Worm (Caenorhabditis elegans): Measurements from ENCODE around the gene B0228.9.

The B0228.9 gene

DNA sequence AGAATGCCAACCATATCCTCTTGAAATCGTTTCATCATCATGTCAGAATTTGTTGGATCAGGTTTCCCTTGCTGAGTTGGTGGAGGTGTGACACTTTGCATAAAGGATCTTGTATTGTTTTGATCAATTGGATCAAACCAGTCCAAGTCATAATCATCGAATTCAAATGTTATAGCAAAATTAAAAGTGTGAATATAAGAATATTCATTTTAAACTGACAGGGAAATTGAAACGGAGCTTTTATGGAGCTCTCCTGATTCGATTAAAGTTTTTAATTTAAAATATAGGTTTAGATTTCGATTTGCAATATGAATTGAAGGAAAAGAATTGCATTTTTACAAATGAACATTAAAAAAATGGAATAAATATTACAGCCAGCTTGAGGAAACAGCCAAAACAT lies at the start of gene B0228.9:
TSS of gene B0228.9 (minus strand) at position 101 of the 400 bp plus-strand sequence.
- no peak for TF ChIP-seq sea-2 (GFP tag; optimal IDR thresholded peaks at IDR 0.05)
- no peak for TF ChIP-seq fos-1 (tag; optimal IDR thresholded peaks at IDR 0.05)
- TF ChIP-seq mml-1 (tag; optimal IDR thresholded peaks at IDR 0.05) = no peak
- no peak for TF ChIP-seq nhr-237 (tag; optimal IDR thresholded peaks at IDR 0.05)

DNA sequence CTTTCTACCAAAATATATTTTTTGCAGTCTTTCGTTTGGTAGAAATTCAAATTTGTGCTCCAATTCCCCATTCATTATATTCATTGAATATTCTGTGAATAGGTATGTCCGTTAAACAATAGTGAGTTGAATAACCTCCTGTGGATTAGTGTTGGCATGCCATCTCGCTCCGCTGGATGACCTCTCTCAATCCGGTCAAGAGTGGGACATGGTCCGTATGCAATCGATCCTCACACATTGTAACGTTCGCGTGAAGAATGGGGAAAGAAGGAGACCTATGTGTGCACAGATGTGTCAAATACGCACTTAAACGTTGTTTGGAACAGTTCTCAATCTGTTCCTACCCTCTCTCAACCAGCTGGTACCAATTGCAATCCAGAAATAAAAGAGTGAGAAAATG lies 49.8 kb upstream of the B0228.9 start:
- TF ChIP-seq eor-1 (tag; optimal IDR thresholded peaks at IDR 0.05) = no peak
- no peak for TF ChIP-seq nfya-1 (tag; optimal IDR thresholded peaks at IDR 0.05; ENCODE audit: insufficient read depth)
- no peak for TF ChIP-seq lin-15B (tag; optimal IDR thresholded peaks at IDR 0.05)
- no peak for TF ChIP-seq jun-1 (tag; optimal IDR thresholded peaks at IDR 0.05)
- TF ChIP-seq mdl-1 (tag; optimal IDR thresholded peaks at IDR 0.05) = no peak
- no peak for TF ChIP-seq pha-4 (tag; optimal IDR thresholded peaks at IDR 0.05)
- no peak for TF ChIP-seq elt-3 (tag; optimal IDR thresholded peaks at IDR 0.05)
- TF ChIP-seq unc-39 (tag; optimal IDR thresholded peaks at IDR 0.05) = no peak
- no peak for TF ChIP-seq tbx-2 (tag; optimal IDR thresholded peaks at IDR 0.05)

- TF ChIP-seq nhr-25 (tag; optimal IDR thresholded peaks at IDR 0.05) = peak; percentile 12
- TF ChIP-seq ceh-28 (tag; optimal IDR thresholded peaks at IDR 0.05) = no peak
- no peak for TF ChIP-seq lin-39 (tag; optimal IDR thresholded peaks at IDR 0.05)
These were observed 48.9 kb upstream of the B0228.9 start for ce11 chrII:7812332-7812731.

DNA sequence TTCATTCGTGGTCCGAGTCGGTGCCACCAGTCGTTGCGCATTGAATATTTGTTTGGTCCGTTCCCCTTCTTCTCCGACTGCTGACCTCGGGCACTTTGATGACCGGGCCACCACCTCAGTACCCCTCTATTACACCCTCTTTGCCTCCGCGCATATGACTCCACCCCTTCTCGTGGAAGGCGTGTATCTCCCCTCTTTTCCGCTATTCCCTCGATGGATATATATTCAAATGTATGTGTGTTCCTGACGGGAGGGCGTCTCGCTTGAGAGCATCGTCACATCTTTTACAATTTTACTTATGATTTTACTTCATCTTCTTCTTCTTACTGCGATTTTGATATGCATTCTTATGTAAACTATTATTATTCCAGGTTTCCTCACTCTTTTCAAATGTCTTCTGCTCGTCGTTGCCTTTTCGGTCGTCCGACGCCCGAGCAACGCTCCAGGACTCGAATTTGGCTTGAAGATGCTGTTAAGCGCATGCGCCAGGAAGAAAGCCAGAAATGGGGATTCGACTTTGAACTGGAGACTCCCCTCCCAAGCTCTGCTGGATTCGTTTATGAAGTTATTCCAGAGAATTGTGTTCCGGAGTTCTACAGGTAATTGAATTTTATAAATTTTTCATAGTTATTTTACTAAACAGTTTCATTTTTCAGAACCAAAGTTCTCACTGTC lies 47.5 kb upstream of the B0228.9 start, which contains the start of gene cki-1:
TSS of gene cki-1 (plus strand) at position 372 of the 675 bp plus-strand sequence.
- no peak for TF ChIP-seq egl-27 (tag; optimal IDR thresholded peaks at IDR 0.05)
- no peak for TF ChIP-seq pha-4 (tag; optimal IDR thresholded peaks at IDR 0.05)
- TF ChIP-seq snpc-4 (tag; optimal IDR thresholded peaks at IDR 0.05) = no peak
- TF ChIP-seq jun-1 (tag; optimal IDR thresholded peaks at IDR 0.05) = no peak
- TF ChIP-seq nhr-28 (tag; optimal IDR thresholded peaks at IDR 0.05) = no peak
- TF ChIP-seq pqm-1 (tag; optimal IDR thresholded peaks at IDR 0.05) = no peak
- TF ChIP-seq tbx-2 (tag; optimal IDR thresholded peaks at IDR 0.05) = no peak
- TF ChIP-seq fkh-2 (tag; optimal IDR thresholded peaks at IDR 0.05) = no peak
- TF ChIP-seq nhr-12 (tag; optimal IDR thresholded peaks at IDR 0.05) = no peak
- no peak for TF ChIP-seq mml-1 (tag; optimal IDR thresholded peaks at IDR 0.05)
- no peak for TF ChIP-seq ama-1 (optimal IDR thresholded peaks at IDR 0.05)
- no peak for TF ChIP-seq hmg-11 (tag; optimal IDR thresholded peaks at IDR 0.05)
- TF ChIP-seq fos-1 (tag; optimal IDR thresholded peaks at IDR 0.05) = no peak
- no peak for TF ChIP-seq skn-1 (tag; optimal IDR thresholded peaks at IDR 0.05)
- no peak for TF ChIP-seq nhr-76 (tag; optimal IDR thresholded peaks at IDR 0.05)
- TF ChIP-seq unc-39 (tag; optimal IDR thresholded peaks at IDR 0.05) = no peak
- no peak for TF ChIP-seq nhr-11 (tag; optimal IDR thresholded peaks at IDR 0.05)
- no peak for TF ChIP-seq ceh-28 (tag; optimal IDR thresholded peaks at IDR 0.05)
- TF ChIP-seq sea-2 (GFP tag; optimal IDR thresholded peaks at IDR 0.05) = no peak
- no peak for TF ChIP-seq ztf-4 (tag; optimal IDR thresholded peaks at IDR 0.05)

DNA sequence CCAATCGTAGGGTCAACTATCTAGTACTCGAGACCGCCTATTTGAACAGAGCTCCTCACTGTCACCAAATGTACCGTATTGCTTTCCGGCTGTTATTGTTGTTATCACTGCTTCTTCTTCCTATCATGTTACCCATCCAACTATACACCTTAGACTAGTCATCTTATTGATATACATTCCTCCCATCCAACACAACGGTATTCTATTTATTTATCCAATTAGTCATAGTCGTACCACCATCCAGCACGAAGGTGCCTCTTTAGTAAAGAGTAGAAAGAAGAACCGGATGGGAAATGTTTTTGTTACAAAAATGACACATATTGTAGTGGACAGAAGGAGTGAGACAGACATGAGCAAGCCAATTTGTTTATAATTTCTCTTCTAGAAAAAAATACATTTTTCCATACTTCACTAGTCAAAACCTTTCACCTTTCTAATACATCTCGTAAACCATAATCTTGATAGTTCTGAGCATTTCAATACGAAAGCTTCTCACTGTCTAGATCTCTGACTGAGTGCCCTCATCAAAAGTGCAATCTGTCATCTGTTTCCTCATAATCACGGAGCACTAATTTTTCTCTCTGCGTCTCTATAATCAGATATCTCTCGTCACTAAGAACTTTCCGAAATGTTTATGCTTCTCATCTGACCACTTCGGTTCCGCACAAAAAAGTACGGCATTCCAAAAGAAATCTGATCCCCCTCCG lies 46.8 kb upstream of the B0228.9 start:
- TF ChIP-seq pha-4 (tag; optimal IDR thresholded peaks at IDR 0.05) = peak; percentile 35
- no peak for TF ChIP-seq sea-2 (GFP tag; optimal IDR thresholded peaks at IDR 0.05)

- TF ChIP-seq ztf-11 (tag; optimal IDR thresholded peaks at IDR 0.05) = no peak
- TF ChIP-seq nhr-43 (tag; optimal IDR thresholded peaks at IDR 0.05; ENCODE audit: poor library complexity, severe bottlenecking) = no peak
- TF ChIP-seq eor-1 (tag; optimal IDR thresholded peaks at IDR 0.05) = no peak
- TF ChIP-seq unc-62 (GFP tag; optimal IDR thresholded peaks at IDR 0.05) = no peak
- no peak for TF ChIP-seq sea-2 (GFP tag; optimal IDR thresholded peaks at IDR 0.05)
- no peak for TF ChIP-seq mml-1 (tag; optimal IDR thresholded peaks at IDR 0.05)
- no peak for TF ChIP-seq R02D3.7 (tag; optimal IDR thresholded peaks at IDR 0.05)
- no peak for TF ChIP-seq lin-15B (tag; optimal IDR thresholded peaks at IDR 0.05)
- no peak for TF ChIP-seq ama-1 (optimal IDR thresholded peaks at IDR 0.05)
- TF ChIP-seq fkh-2 (tag; optimal IDR thresholded peaks at IDR 0.05) = no peak
- no peak for TF ChIP-seq snpc-4 (tag; optimal IDR thresholded peaks at IDR 0.05)
- no peak for TF ChIP-seq nhr-11 (tag; optimal IDR thresholded peaks at IDR 0.05)
- no peak for TF ChIP-seq egl-5 (tag; optimal IDR thresholded peaks at IDR 0.05)
- no peak for TF ChIP-seq tbx-2 (tag; optimal IDR thresholded peaks at IDR 0.05)
- TF ChIP-seq hmg-11 (tag; optimal IDR thresholded peaks at IDR 0.05) = no peak
- no peak for TF ChIP-seq ceh-28 (tag; optimal IDR thresholded peaks at IDR 0.05)
- TF ChIP-seq ZK546.5 (tag; optimal IDR thresholded peaks at IDR 0.05) = no peak
These were observed 46.0 kb upstream of the B0228.9 start for ce11 chrII:7809358-7809914.

Measured in whole organism, L3 larva.